Worm (Caenorhabditis elegans): ENCODE measurements around the gene F28H7.8.

Gene F28H7.8

ce11 chrV:10736756-10737155, 22.0 kb upstream of the F28H7.8 start, which contains the start of the genes mre-11 and wdr-5.3:
mre-11 (minus strand) TSS chrV:10736868.
wdr-5.3 (plus strand) TSS chrV:10737116.
- TF ChIP-seq spr-3 (GFP tag; optimal IDR thresholded peaks at IDR 0.05) (no peak), F26F4.8 (GFP tag; conservative IDR thresholded peaks at IDR 0.05) (no peak), dpl-1 (GFP tag; optimal IDR thresholded peaks at IDR 0.05) (peak; percentile 94), ces-1 (GFP tag; optimal IDR thresholded peaks at IDR 0.05) (no peak), ZK337.2 (GFP tag; IDR thresholded peaks at IDR 0.05) (peak; percentile 74), nhr-237 (tag; optimal IDR thresholded peaks at IDR 0.05) (no peak), ctbp-1 (GFP tag; IDR thresholded peaks at IDR 0.05) (no peak), zfp-2 (tag; optimal IDR thresholded peaks at IDR 0.05) (no peak), attf-4 (tag; optimal IDR thresholded peaks at IDR 0.05) (no peak), nhr-42 (GFP tag; IDR thresholded peaks at IDR 0.05) (no peak), spr-1 (tag; optimal IDR thresholded peaks at IDR 0.05) (no peak), lim-7 (GFP tag; IDR thresholded peaks at IDR 0.05) (no peak), nhr-6 (tag; optimal IDR thresholded peaks at IDR 0.05) (peak; percentile 65), Y5F2A.4 (GFP tag; optimal IDR thresholded peaks at IDR 0.05) (no peak), unc-130 (GFP tag; optimal IDR thresholded peaks at IDR 0.05) (peak; percentile 59), lsy-2 (tag; optimal IDR thresholded peaks at IDR 0.05) (no peak), madf-5 (GFP tag; IDR thresholded peaks at IDR 0.05) (no peak), mes-2 (tag; optimal IDR thresholded peaks at IDR 0.05; ENCODE audit: poor library complexity, severe bottlenecking) (peak; percentile 98), zfp-3 (GFP tag; conservative IDR thresholded peaks at IDR 0.05) (no peak), hlh-11 (tag; optimal IDR thresholded peaks at IDR 0.05) (peak; percentile 42), aha-1 (tag) (peak; percentile 52), nhr-28 (tag; optimal IDR thresholded peaks at IDR 0.05) (peak; percentile 18), skn-1 (tag; optimal IDR thresholded peaks at IDR 0.05) (no peak), F37D6.2 (tag; optimal IDR thresholded peaks at IDR 0.05) (no peak), duxl-1 (tag; optimal IDR thresholded peaks at IDR 0.05; ENCODE audit: poor library complexity) (peak; percentile 18), set-16 (GFP tag; IDR thresholded peaks at IDR 0.05) (no peak), mdl-1 (tag; optimal IDR thresholded peaks at IDR 0.05) (peak in 1 of 2 experiments; percentile 6), rbr-2 (tag; optimal IDR thresholded peaks at IDR 0.05) (peak; percentile 7), mxl-3 (GFP tag; optimal IDR thresholded peaks at IDR 0.05) (peak; percentile 4), nhr-77 (tag; optimal IDR thresholded peaks at IDR 0.05) (no peak), lin-15B (tag; optimal IDR thresholded peaks at IDR 0.05) (no peak), dmd-9 (GFP tag; IDR thresholded peaks at IDR 0.05) (0 out of 2 replicates have a peak, but pooled peaks have one; percentile 26), lin-29 (GFP tag; IDR thresholded peaks at IDR 0.05) (no peak), tag-97 (GFP tag; IDR thresholded peaks at IDR 0.05) (no peak), T20F7.1 (GFP tag; optimal IDR thresholded peaks at IDR 0.05) (peak; percentile 28), snpc-1.2 (GFP tag; IDR thresholded peaks at IDR 0.05) (no peak)

- TF ChIP-seq zip-11 (GFP tag; IDR thresholded peaks at IDR 0.05): no peak
Observed at ce11 chrV:10741357-10741756, 17.4 kb upstream of the F28H7.8 start, which contains the start of gene ZC302.3. ZC302.3 (minus strand) TSS chrV:10741457.

ce11 chrV:10743649-10744048, 15.1 kb upstream of the F28H7.8 start, which contains the start of gene srj-22:
srj-22 (minus strand) TSS chrV:10743749.
- TF ChIP-seq php-3 (GFP tag; IDR thresholded peaks at IDR 0.05): no peak
- TF ChIP-seq pha-4 (GFP tag; IDR thresholded peaks at IDR 0.05): no peak
- TF ChIP-seq pha-4 (tag; optimal IDR thresholded peaks at IDR 0.05): no peak
- no peak for TF ChIP-seq T26A8.4 (GFP tag; IDR thresholded peaks at IDR 0.05)
- no peak for TF ChIP-seq daf-16 (GFP tag; optimal IDR thresholded peaks at IDR 0.05)
- no peak for TF ChIP-seq daf-16 (tag; optimal IDR thresholded peaks at IDR 0.05)
- TF ChIP-seq T20F7.1 (GFP tag; optimal IDR thresholded peaks at IDR 0.05): no peak
- TF ChIP-seq nhr-102 (tag; optimal IDR thresholded peaks at IDR 0.05): no peak
- TF ChIP-seq hmg-1.1 (GFP tag; IDR thresholded peaks at IDR 0.05): no peak
- TF ChIP-seq ceh-28 (tag; optimal IDR thresholded peaks at IDR 0.05): no peak
- no peak for TF ChIP-seq nhr-76 (tag; optimal IDR thresholded peaks at IDR 0.05)
- no peak for TF ChIP-seq F49E8.2 (tag; optimal IDR thresholded peaks at IDR 0.05; ENCODE audit: borderline replicate concordance)
- TF ChIP-seq zip-11 (GFP tag; IDR thresholded peaks at IDR 0.05): no peak
- TF ChIP-seq mdt-29 (GFP tag; IDR thresholded peaks at IDR 0.05): no peak
- TF ChIP-seq saeg-2 (GFP tag; IDR thresholded peaks at IDR 0.05): no peak
- TF ChIP-seq aha-1 (tag): no peak
- TF ChIP-seq unc-130 (GFP tag; optimal IDR thresholded peaks at IDR 0.05): no peak
- no peak for TF ChIP-seq lin-15B (tag; optimal IDR thresholded peaks at IDR 0.05)
- no peak for TF ChIP-seq ZK546.5 (tag; optimal IDR thresholded peaks at IDR 0.05)
